Fruit fly (Drosophila melanogaster): Measurements from ENCODE around the gene CG31457.

CG31457 gene

DNA sequence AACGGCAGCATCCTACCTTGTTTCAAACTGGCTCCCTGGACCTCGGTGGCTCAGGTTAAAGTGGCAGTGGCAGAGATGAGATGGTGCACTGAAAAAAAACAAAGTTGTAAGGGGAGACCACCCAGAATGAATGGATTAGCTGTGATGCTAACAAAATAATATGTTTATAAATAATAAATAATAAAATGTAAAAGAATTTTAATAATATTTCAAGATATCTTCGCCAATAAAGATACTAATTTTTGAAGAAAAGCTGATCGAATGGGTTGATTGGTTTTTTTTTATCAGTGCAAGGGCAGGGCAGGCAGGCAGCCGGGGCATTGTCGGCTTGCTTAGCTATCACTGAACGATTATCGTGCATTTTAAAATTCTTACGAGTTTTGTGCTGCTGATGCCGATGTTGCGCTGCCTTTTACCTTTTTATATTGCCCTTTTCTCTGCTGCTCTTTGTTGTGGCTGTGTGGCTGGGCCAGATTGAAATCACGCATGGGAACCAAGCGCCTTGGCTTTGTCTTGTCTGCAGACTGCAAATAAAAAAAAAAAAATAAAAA, 21.3 kb upstream of the CG31457 start (continued):
- peak; percentile 17 for TF ChIP-seq Ssrp (tag; optimal IDR thresholded peaks at IDR 0.05)
- TF ChIP-seq ash1 (GFP tag; optimal IDR thresholded peaks at IDR 0.05): no peak
- TF ChIP-seq eyg (GFP tag; optimal IDR thresholded peaks at IDR 0.05): no peak
- TF ChIP-seq en (GFP tag; optimal IDR thresholded peaks at IDR 0.05): no peak
- TF ChIP-seq CG15601 (tag; optimal IDR thresholded peaks at IDR 0.05): peak; percentile 10
- TF ChIP-seq CG8089 (GFP tag; optimal IDR thresholded peaks at IDR 0.05): no peak
- no peak for TF ChIP-seq CG7271 (tag; optimal IDR thresholded peaks at IDR 0.05)
- peak; percentile 65 for TF ChIP-seq lbe (GFP tag; optimal IDR thresholded peaks at IDR 0.05)
- TF ChIP-seq CG13424 (tag; optimal IDR thresholded peaks at IDR 0.05): peak; percentile 26
- TF ChIP-seq cad (GFP tag; optimal IDR thresholded peaks at IDR 0.05): no peak
- TF ChIP-seq NC2α (GFP tag; optimal IDR thresholded peaks at IDR 0.05): no peak
- TF ChIP-seq CG12236 (GFP tag; optimal IDR thresholded peaks at IDR 0.05): no peak
- no peak for TF ChIP-seq CG1603 (tag; optimal IDR thresholded peaks at IDR 0.05)
- no peak for TF ChIP-seq tio (GFP tag; optimal IDR thresholded peaks at IDR 0.05)
- peak; percentile 50; the same call in 1 of the 2 replicates for TF ChIP-seq ara (GFP tag; IDR thresholded peaks at IDR 0.05)
- TF ChIP-seq lola (GFP tag; optimal IDR thresholded peaks at IDR 0.05): peak in 1 of 3 experiments; percentile 80
- no peak for TF ChIP-seq HmgD (GFP tag; optimal IDR thresholded peaks at IDR 0.05)
- peak; percentile 78 for TF ChIP-seq CG10979 (tag; optimal IDR thresholded peaks at IDR 0.05)
- TF ChIP-seq Optix (GFP tag; IDR thresholded peaks at IDR 0.05): no peak
- no peak for TF ChIP-seq CG11085 (GFP tag; IDR thresholded peaks at IDR 0.05)
- no peak for TF ChIP-seq CG2116 (GFP tag; optimal IDR thresholded peaks at IDR 0.05)
- no peak for TF ChIP-seq Taf1 (GFP tag; IDR thresholded peaks at IDR 0.05)
- TF ChIP-seq Fer3 (tag; optimal IDR thresholded peaks at IDR 0.05): no peak
- no peak for TF ChIP-seq kay (GFP tag; optimal IDR thresholded peaks at IDR 0.05)
- TF ChIP-seq CG7963 (GFP tag; IDR thresholded peaks at IDR 0.05; ENCODE audit: partially characterized antibody): no peak
- TF ChIP-seq tna (GFP tag; IDR thresholded peaks at IDR 0.05; ENCODE audit: partially characterized antibody): no peak
- TF ChIP-seq insv (GFP tag; optimal IDR thresholded peaks at IDR 0.05): no peak
- no peak for TF ChIP-seq Trl (optimal IDR thresholded peaks at IDR 0.05)
- no peak for TF ChIP-seq Trl (GFP tag; optimal IDR thresholded peaks at IDR 0.05)
- TF ChIP-seq HLH4C (GFP tag; IDR thresholded peaks at IDR 0.05; ENCODE audit: partially characterized antibody): no peak
- no peak for TF ChIP-seq Oaz (GFP tag; IDR thresholded peaks at IDR 0.05)
- peak; percentile 3 for TF ChIP-seq CG17385 (GFP tag; optimal IDR thresholded peaks at IDR 0.05)
- TF ChIP-seq Bgb (GFP tag; IDR thresholded peaks at IDR 0.05; ENCODE audit: partially characterized antibody): no peak
- no peak for TF ChIP-seq shn (GFP tag; optimal IDR thresholded peaks at IDR 0.05)
- TF ChIP-seq CG13775 (GFP tag; optimal IDR thresholded peaks at IDR 0.05): peak; percentile 29
- peak; percentile 53; the same call in 1 of the 2 replicates for TF ChIP-seq chm (GFP tag; IDR thresholded peaks at IDR 0.05)
- no peak for TF ChIP-seq Hsf (GFP tag; optimal IDR thresholded peaks at IDR 0.05)
- peak; percentile 36 for TF ChIP-seq sqz (GFP tag; optimal IDR thresholded peaks at IDR 0.05)
- no peak for TF ChIP-seq Sin3A (optimal IDR thresholded peaks at IDR 0.05)
- peak; percentile 82 for TF ChIP-seq Xrp1 (GFP tag; IDR thresholded peaks at IDR 0.05)
- TF ChIP-seq danr (GFP tag; IDR thresholded peaks at IDR 0.05): no peak
- TF ChIP-seq CG32772 (GFP tag; IDR thresholded peaks at IDR 0.05): 0 out of 2 replicates have a peak, but pooled peaks have one; percentile 4
- no peak for TF ChIP-seq Jarid2 (GFP tag; optimal IDR thresholded peaks at IDR 0.05)
- TF ChIP-seq sd (tag; optimal IDR thresholded peaks at IDR 0.05): no peak
- no peak for TF ChIP-seq CG34422 (GFP tag; IDR thresholded peaks at IDR 0.05)
- no peak for TF ChIP-seq NfI (GFP tag; optimal IDR thresholded peaks at IDR 0.05)
- TF ChIP-seq D (optimal IDR thresholded peaks at IDR 0.05): no peak
- peak; percentile 57 for TF ChIP-seq D (GFP tag; optimal IDR thresholded peaks at IDR 0.05)
- no peak for TF ChIP-seq ERR (GFP tag; optimal IDR thresholded peaks at IDR 0.05)
- TF ChIP-seq CG3407 (GFP tag; optimal IDR thresholded peaks at IDR 0.05): no peak
- no peak for TF ChIP-seq Max (GFP tag; optimal IDR thresholded peaks at IDR 0.05)
- TF ChIP-seq h (optimal IDR thresholded peaks at IDR 0.05): no peak
